Worm (Caenorhabditis elegans) whole organism, midembryonic: ENCODE data around the gene sri-39.
"Not testable (repeated sequence)": the region's sequence is repeated elsewhere in the genome, so short reads cannot be mapped to it uniquely, and the experiment has no call there.

ENCODE experiments used
- T22C8.4 ChIP-seq: fragments of 200-800 bp; sonication (Bioruptor generic); IDR thresholded peaks from 2 replicates; pipeline ENCODE4 v1.3.6; 2022; ENCODE audit warnings: missing genetic modification characterization, missing compliant biosample characterization
- cog-1 ChIP-seq: sonication (generic microtip); optimal IDR thresholded peaks from 2 replicates; lab custom pipeline; 2016; ENCODE audit warnings: missing genetic modification characterization, missing compliant biosample characterization
- flt-1 ChIP-seq: fragments of 200-800 bp; sonication (Bioruptor generic); IDR thresholded peaks from 2 replicates; pipeline ENCODE4 v1.3.6; 2022; ENCODE audit warnings: missing genetic modification characterization, missing compliant biosample characterization
- klf-2 ChIP-seq: fragments of 200-800 bp; sonication (Bioruptor generic); conservative IDR thresholded peaks from 2 replicates; pipeline ENCODE4 v1.3.6; 2022; ENCODE audit warnings: missing genetic modification reagents, missing genetic modification characterization, missing compliant biosample characterization
- med-1 ChIP-seq: sonication (generic microtip); optimal IDR thresholded peaks from 2 replicates; lab custom pipeline; 2017; ENCODE audit warnings: missing genetic modification characterization, mild to moderate bottlenecking, missing compliant biosample characterization, antibody characterized with exemption, missing genetic modification reagents; ENCODE audit not compliant: insufficient read depth
- ref-1 ChIP-seq: fragments of 200-800 bp; sonication (Bioruptor generic); conservative IDR thresholded peaks from 2 replicates; pipeline ENCODE4 v1.3.6; 2022; ENCODE audit warnings: missing genetic modification reagents, missing genetic modification characterization, missing compliant biosample characterization
- tab-1 ChIP-seq: fragments of 200-800 bp; sonication (Bioruptor generic); IDR thresholded peaks from 2 replicates; pipeline ENCODE4 v1.3.6; 2022; ENCODE audit warnings: missing genetic modification characterization, missing compliant biosample characterization
- ztf-23 ChIP-seq: fragments of 200-800 bp; sonication (Bioruptor generic); IDR thresholded peaks from 2 replicates; pipeline ENCODE4 v1.3.6; 2022; ENCODE audit warnings: missing genetic modification reagents, missing genetic modification characterization, missing compliant biosample characterization
- ztf-29 ChIP-seq: fragments of 200-800 bp; sonication (Bioruptor generic); IDR thresholded peaks from 2 replicates; pipeline ENCODE4 v1.3.6; 2022; ENCODE audit warnings: missing genetic modification reagents, missing genetic modification characterization, missing compliant biosample characterization

DNA sequence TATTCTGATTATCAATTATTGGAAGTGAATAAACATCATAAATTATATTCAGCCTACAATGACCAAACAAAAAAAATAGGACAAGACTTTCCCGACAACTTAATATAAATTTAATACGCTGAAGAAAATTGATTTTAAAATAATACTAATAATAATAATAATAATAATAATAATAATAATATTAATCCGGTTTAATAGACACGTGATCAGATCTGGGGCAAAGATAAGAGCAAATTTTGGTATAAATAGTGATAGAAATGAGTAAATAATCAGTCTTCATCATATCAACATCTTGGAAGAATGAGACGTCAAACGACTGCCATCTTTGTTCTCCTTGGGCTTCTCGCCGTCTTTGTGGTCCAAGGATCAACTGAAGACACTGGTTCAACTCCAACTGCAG, 31.8 kb downstream of the sri-39 start, which contains the start of gene msrp-6:
- TF ChIP-seq med-1; flt-1 (GFP tag; lab: Robert Waterston, UW); T22C8.4 (GFP tag; lab: Robert Waterston, UW); cog-1 (tag; lab: Kevin White, UChicago); ref-1 (GFP tag; lab: Robert Waterston, UW); tab-1 (GFP tag; lab: Robert Waterston, UW); klf-2 (GFP tag; lab: Robert Waterston, UW); ztf-23 (GFP tag; lab: Robert Waterston, UW); ztf-29 (GFP tag; lab: Robert Waterston, UW): not testable (repeated sequence)
